Worm (Caenorhabditis elegans) whole organism, L4 larva: ENCODE results near the gene srv-13.

Source experiments
- F26F4.8 ChIP-seq: fragments of 200-800 bp; sonication (Bioruptor generic); conservative IDR thresholded peaks from 2 replicates; pipeline ENCODE4 v1.3.6; 2022; ENCODE audit warnings: missing genetic modification characterization, missing compliant biosample characterization
- F37D6.2 ChIP-seq: sonication (generic microtip); optimal IDR thresholded peaks from 2 replicates; lab custom pipeline; 2016; ENCODE audit warnings: mild to moderate bottlenecking, missing genetic modification characterization, missing compliant biosample characterization
- F44E2.7 ChIP-seq: fragments of 200-800 bp; sonication (Bioruptor generic); IDR thresholded peaks from 2 replicates; pipeline ENCODE4 v2.1.2; 2022; ENCODE audit warnings: missing genetic modification characterization, missing compliant biosample characterization
- R02D3.7 ChIP-seq: fragments of 150-350 bp; sonication (generic microtip); optimal IDR thresholded peaks from 3 replicates; lab custom pipeline; 2014; ENCODE audit warnings: missing biosample characterization, missing genetic modification characterization
- T26A8.4 ChIP-seq: fragments of 200-800 bp; sonication (Bioruptor generic); IDR thresholded peaks from 2 replicates; pipeline ENCODE4 v1.3.6; 2022; ENCODE audit warnings: missing genetic modification characterization, missing compliant biosample characterization
- Y105C5A.15 ChIP-seq: fragments of 200-800 bp; sonication (Bioruptor generic); IDR thresholded peaks from 2 replicates; pipeline ENCODE4 v1.3.6; 2022; ENCODE audit warnings: missing genetic modification characterization, missing compliant biosample characterization
- ZK337.2 ChIP-seq: fragments of 200-800 bp; sonication (Bioruptor generic); IDR thresholded peaks from 2 replicates; pipeline ENCODE4 v1.3.6; 2022; ENCODE audit warnings: missing genetic modification reagents, missing genetic modification characterization, missing compliant biosample characterization
- aha-1 ChIP-seq: fragments of 150-350 bp; peaks from one replicate; lab custom pipeline; 2014; ENCODE audit warnings: missing biosample characterization, missing genetic modification characterization
- ama-1 ChIP-seq: fragments of 150-350 bp; optimal IDR thresholded peaks from 2 replicates; lab custom pipeline; 2014; ENCODE audit warnings: inconsistent platforms, mixed read lengths
- arid-1 ChIP-seq: fragments of 200-800 bp; sonication (Bioruptor generic); conservative IDR thresholded peaks from 2 replicates; pipeline ENCODE4 v1.3.6; 2022; ENCODE audit warnings: missing genetic modification reagents, missing genetic modification characterization, missing compliant biosample characterization
- attf-4 ChIP-seq: sonication (generic microtip); optimal IDR thresholded peaks from 3 replicates; lab custom pipeline; 2017; ENCODE audit warnings: missing biosample characterization, missing genetic modification characterization
- ceh-20 ChIP-seq: fragments of 200-800 bp; sonication (Bioruptor generic); IDR thresholded peaks from 2 replicates; pipeline ENCODE4 v1.3.6; 2022; ENCODE audit warnings: missing genetic modification reagents, missing genetic modification characterization, missing compliant biosample characterization
- ceh-28 ChIP-seq: fragments of 150-350 bp; optimal IDR thresholded peaks from 2 replicates; lab custom pipeline; 2014; ENCODE audit warnings: missing biosample characterization, missing genetic modification reagents, missing genetic modification characterization
- ceh-32 ChIP-seq: sonication (generic microtip); optimal IDR thresholded peaks from 2 replicates; lab custom pipeline; 2016; ENCODE audit warnings: mild to moderate bottlenecking, missing genetic modification characterization, missing compliant biosample characterization; ENCODE audit not compliant: poor library complexity
- ceh-44 ChIP-seq: fragments of 200-800 bp; sonication (Bioruptor generic); IDR thresholded peaks from 2 replicates; pipeline ENCODE4 v1.3.6; 2022; ENCODE audit warnings: missing genetic modification reagents, missing genetic modification characterization, missing compliant biosample characterization
- ceh-62 ChIP-seq: sonication (generic microtip); optimal IDR thresholded peaks from 2 replicates; lab custom pipeline; 2017; ENCODE audit warnings: missing biosample characterization, missing genetic modification characterization
- daf-12 ChIP-seq: fragments of 150-350 bp; optimal IDR thresholded peaks from 2 replicates; lab custom pipeline; 2014; ENCODE audit warnings: missing biosample characterization, missing genetic modification reagents, missing genetic modification characterization
- daf-16 ChIP-seq, 3 experiments: sonication (generic microtip); optimal IDR thresholded peaks; 2 replicates each; lab custom pipeline; 2016 to 2017; ENCODE audit warnings: missing genetic modification characterization in 3 of 3, missing genetic modification reagents in 3 of 3, mild to moderate bottlenecking in 2 of 3, missing compliant biosample characterization in 2 of 3, missing biosample characterization in 1 of 3, moderate library complexity in 1 of 3
- daf-8 ChIP-seq: fragments of 200-800 bp; sonication (Bioruptor generic); IDR thresholded peaks from 2 replicates; pipeline ENCODE4 v1.3.6; 2022; ENCODE audit warnings: missing genetic modification characterization, missing compliant biosample characterization
- dmd-6 ChIP-seq: fragments of 200-800 bp; sonication (Bioruptor generic); IDR thresholded peaks from 2 replicates; pipeline ENCODE4 v1.3.6; 2022; ENCODE audit warnings: missing genetic modification reagents, missing genetic modification characterization, missing compliant biosample characterization
- dmd-8 ChIP-seq: fragments of 200-800 bp; sonication (Bioruptor generic); IDR thresholded peaks from 2 replicates; pipeline ENCODE4 v1.3.6; 2022; ENCODE audit warnings: missing genetic modification characterization, missing compliant biosample characterization
- dmd-9 ChIP-seq: fragments of 200-800 bp; sonication (Bioruptor generic); IDR thresholded peaks from 2 replicates; pipeline ENCODE4 v1.3.6; 2022; ENCODE audit warnings: missing genetic modification reagents, missing genetic modification characterization, missing compliant biosample characterization
- duxl-1 ChIP-seq: sonication (generic microtip); optimal IDR thresholded peaks from 2 replicates; lab custom pipeline; 2016; ENCODE audit warnings: mild to moderate bottlenecking, missing genetic modification characterization, moderate library complexity, missing compliant biosample characterization; ENCODE audit not compliant: poor library complexity
- hif-1 ChIP-seq, 2 experiments: sonication (generic microtip); optimal IDR thresholded peaks; 2 replicates each; lab custom pipeline; 2016 to 2017; ENCODE audit warnings: missing compliant biosample characterization in 2 of 2, missing genetic modification characterization in 2 of 2, missing genetic modification reagents in 2 of 2, missing genotype in 2 of 2, mild to moderate bottlenecking in 1 of 2
- hlh-11 ChIP-seq: fragments of 200-800 bp; sonication (Bioruptor generic); optimal IDR thresholded peaks from 2 replicates; lab custom pipeline; 2018; ENCODE audit warnings: mild to moderate bottlenecking, missing genetic modification characterization, missing compliant biosample characterization
- hlh-30 ChIP-seq: sonication (generic microtip); optimal IDR thresholded peaks from 2 replicates; lab custom pipeline; 2017; ENCODE audit warnings: antibody characterized with exemption, mild to moderate bottlenecking, missing genetic modification characterization, missing compliant biosample characterization; ENCODE audit not compliant: insufficient read depth
- lim-7 ChIP-seq: fragments of 200-800 bp; sonication (Bioruptor generic); IDR thresholded peaks from 2 replicates; pipeline ENCODE4 v1.3.6; 2022; ENCODE audit warnings: missing genetic modification characterization, missing compliant biosample characterization
- lin-29 ChIP-seq: fragments of 200-800 bp; sonication (Bioruptor generic); IDR thresholded peaks from 2 replicates; pipeline ENCODE4 v1.3.6; 2022; ENCODE audit warnings: missing genetic modification reagents, missing genetic modification characterization, missing compliant biosample characterization
- lin-38 ChIP-seq: fragments of 200-800 bp; sonication (Bioruptor generic); IDR thresholded peaks from 2 replicates; pipeline ENCODE4 v1.3.6; 2022; ENCODE audit warnings: missing genetic modification reagents, missing genetic modification characterization, missing compliant biosample characterization
- lin-39 ChIP-seq: fragments of 150-350 bp; optimal IDR thresholded peaks from 2 replicates; lab custom pipeline; 2014; ENCODE audit warnings: missing biosample characterization, missing genetic modification reagents, missing genetic modification characterization
- lir-3 ChIP-seq: sonication (generic microtip); optimal IDR thresholded peaks from 2 replicates; lab custom pipeline; 2016; ENCODE audit warnings: mild to moderate bottlenecking, missing genetic modification characterization, missing compliant biosample characterization
- mdt-29 ChIP-seq: fragments of 200-800 bp; sonication (Bioruptor generic); IDR thresholded peaks from 2 replicates; pipeline ENCODE4 v1.3.6; 2022; ENCODE audit warnings: missing genetic modification reagents, missing genetic modification characterization, missing compliant biosample characterization
- mep-1 ChIP-seq: fragments of 150-350 bp; sonication (generic microtip); optimal IDR thresholded peaks from 3 replicates; lab custom pipeline; 2014; ENCODE audit warnings: missing biosample characterization, missing genetic modification characterization
- mxl-3 ChIP-seq: fragments of 200-800 bp; sonication (Bioruptor generic); optimal IDR thresholded peaks from 2 replicates; lab custom pipeline; 2018; ENCODE audit warnings: mild to moderate bottlenecking, missing genetic modification characterization, missing compliant biosample characterization
- nhr-10 ChIP-seq: fragments of 150-350 bp; optimal IDR thresholded peaks from 2 replicates; lab custom pipeline; 2014; ENCODE audit warnings: missing biosample characterization, missing genetic modification characterization
- nhr-41 ChIP-seq: fragments of 200-800 bp; sonication (Bioruptor generic); IDR thresholded peaks from 2 replicates; pipeline ENCODE4 v1.3.6; 2022; ENCODE audit warnings: missing genetic modification reagents, missing genetic modification characterization, missing compliant biosample characterization
- nhr-6 ChIP-seq: fragments of 150-350 bp; optimal IDR thresholded peaks from 2 replicates; lab custom pipeline; 2014; ENCODE audit warnings: missing biosample characterization, missing genetic modification characterization
- nhr-77 ChIP-seq: fragments of 150-350 bp; optimal IDR thresholded peaks from 2 replicates; lab custom pipeline; 2014; ENCODE audit warnings: missing biosample characterization, missing genetic modification characterization
- pha-4 ChIP-seq, 2 experiments: fragments of 150-350 bp in 1 of 2; fragments of 200-800 bp in 1 of 2; sonication (Bioruptor generic) in 1 of 2; IDR thresholded peaks in 1 of 2; optimal IDR thresholded peaks in 1 of 2; 2 replicates each; pipeline versions ENCODE4 v1.3.6 to Lab custom; 2014 to 2022; ENCODE audit warnings: missing genetic modification characterization in 2 of 2, missing genetic modification reagents in 2 of 2, missing biosample characterization in 1 of 2, missing compliant biosample characterization in 1 of 2
- rbr-2 ChIP-seq: sonication (generic microtip); optimal IDR thresholded peaks from 2 replicates; lab custom pipeline; 2016; ENCODE audit warnings: missing genotype, missing genetic modification characterization, missing compliant biosample characterization
- saeg-2 ChIP-seq: fragments of 200-800 bp; sonication (Bioruptor generic); IDR thresholded peaks from 2 replicates; pipeline ENCODE4 v1.3.6; 2022; ENCODE audit warnings: missing genetic modification reagents, missing genetic modification characterization, missing compliant biosample characterization
- sdz-12 ChIP-seq: fragments of 200-800 bp; sonication (Bioruptor generic); optimal IDR thresholded peaks from 2 replicates; lab custom pipeline; 2018; ENCODE audit warnings: mild to moderate bottlenecking, missing genetic modification characterization, missing compliant biosample characterization
- set-16 ChIP-seq: fragments of 200-800 bp; sonication (Bioruptor generic); IDR thresholded peaks from 2 replicates; pipeline ENCODE4 v1.3.6; 2022; ENCODE audit warnings: missing genetic modification reagents, missing genetic modification characterization, missing compliant biosample characterization
- snpc-4 ChIP-seq: fragments of 150-350 bp; optimal IDR thresholded peaks from 2 replicates; lab custom pipeline; 2014; ENCODE audit warnings: missing biosample characterization, missing genetic modification characterization
- spr-1 ChIP-seq: sonication (generic microtip); optimal IDR thresholded peaks from 2 replicates; lab custom pipeline; 2016; ENCODE audit warnings: mild to moderate bottlenecking, missing genetic modification characterization, missing compliant biosample characterization
- tag-97 ChIP-seq: fragments of 200-800 bp; sonication (Bioruptor generic); IDR thresholded peaks from 2 replicates; pipeline ENCODE4 v1.3.6; 2022; ENCODE audit warnings: missing genetic modification characterization, missing compliant biosample characterization
- unc-62 ChIP-seq, 3 experiments: fragments of 150-350 bp in 1 of 3; sonication (generic microtip); optimal IDR thresholded peaks in 2 of 3; peaks in 1 of 3; 1 replicate in 1 of 3; 2 replicates in 2 of 3; lab custom pipeline; 2014 to 2017; ENCODE audit warnings: missing biosample characterization in 3 of 3, missing genetic modification characterization in 3 of 3, missing genetic modification reagents in 3 of 3, missing genotype in 1 of 3
- zag-1 ChIP-seq: fragments of 150-350 bp; optimal IDR thresholded peaks from 2 replicates; lab custom pipeline; 2014; ENCODE audit warnings: missing biosample characterization, missing genetic modification characterization
- zfp-3 ChIP-seq: fragments of 200-800 bp; sonication (Bioruptor generic); conservative IDR thresholded peaks from 2 replicates; pipeline ENCODE4 v1.3.6; 2022; ENCODE audit warnings: missing genetic modification reagents, missing genetic modification characterization, missing compliant biosample characterization
- ztf-11 ChIP-seq: fragments of 150-350 bp; optimal IDR thresholded peaks from 2 replicates; lab custom pipeline; 2014; ENCODE audit warnings: missing biosample characterization, missing genetic modification characterization

srv-13 gene

DNA sequence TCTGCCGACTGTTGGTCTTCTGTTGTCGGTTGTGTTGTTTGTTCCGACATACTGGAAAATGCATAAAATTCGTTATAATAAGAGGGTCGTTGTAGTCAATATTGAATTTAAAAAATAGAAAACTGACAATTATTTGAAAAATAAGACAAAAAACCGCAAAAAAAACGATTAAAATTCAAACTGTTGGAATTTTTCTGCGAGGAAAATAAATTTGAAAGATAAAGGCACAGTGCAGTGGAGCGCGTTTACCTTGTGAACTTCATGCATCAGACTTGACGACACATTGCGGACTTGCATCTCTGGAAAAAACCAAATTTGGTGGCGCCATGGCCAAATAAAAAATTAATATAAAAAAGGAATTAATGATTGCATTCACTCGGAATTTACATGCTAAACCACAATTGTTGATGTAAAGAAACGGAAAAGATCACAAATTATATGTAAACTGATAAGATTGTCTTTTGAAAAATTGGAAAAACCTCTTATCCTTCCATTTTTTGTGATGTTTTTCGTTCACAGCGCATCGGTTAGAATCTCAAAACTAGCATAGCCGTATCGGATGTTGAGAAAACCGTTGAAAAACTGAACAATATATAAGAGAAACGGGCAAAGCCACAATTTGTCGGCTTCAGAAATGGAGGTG lies 28.4 kb upstream of the srv-13 start, which contains the start of the genes hrpf-2 and bli-6 (continued):
- no peak for TF ChIP-seq saeg-2
- TF ChIP-seq zfp-3 (GFP tag; lab: Robert Waterston, UW) = no peak
- no peak for TF ChIP-seq spr-1
- peak; percentile 70 for TF ChIP-seq rbr-2 (tag; lab: Kevin White, UChicago)
- TF ChIP-seq F44E2.7 (GFP tag; lab: Robert Waterston, UW) = no peak
- peak; percentile 95 for TF ChIP-seq lin-38
- TF ChIP-seq arid-1 = 0 out of 2 replicates have a peak, but pooled peaks have one; percentile 13
- no peak for TF ChIP-seq ztf-11
- no peak for TF ChIP-seq mxl-3 (GFP tag; lab: Kevin White, UChicago)
- no peak for TF ChIP-seq mdt-29 (GFP tag; lab: Robert Waterston, UW)
- TF ChIP-seq daf-12 (tag; lab: Kevin White, UChicago) = no peak
- no peak for TF ChIP-seq nhr-41 (GFP tag; lab: Robert Waterston, UW)
- no peak for TF ChIP-seq pha-4 (GFP tag; IDR thresholded peaks at IDR 0.05; lab: Robert Waterston, UW)
- TF ChIP-seq pha-4 (tag; optimal IDR thresholded peaks at IDR 0.05; lab: Kevin White, UChicago) = peak; percentile 44
- no peak for TF ChIP-seq tag-97 (GFP tag; lab: Robert Waterston, UW)
- TF ChIP-seq F37D6.2 (tag; lab: Kevin White, UChicago) = no peak
- no peak for TF ChIP-seq set-16 (GFP tag; lab: Robert Waterston, UW)
- no peak for TF ChIP-seq attf-4 (tag; lab: Kevin White, UChicago)
- TF ChIP-seq daf-8 = no peak
- 0 out of 2 replicates have a peak, but pooled peaks have one; percentile 20 for TF ChIP-seq lin-29 (GFP tag; lab: Robert Waterston, UW)
- peak; percentile 60 for TF ChIP-seq nhr-6 (tag; lab: Kevin White, UChicago)
- peak; percentile 28 for TF ChIP-seq hlh-30 (tag; lab: Kevin White, UChicago)
- TF ChIP-seq ceh-20 (GFP tag; lab: Robert Waterston, UW) = no peak
- no peak for TF ChIP-seq snpc-4 (tag; lab: Kevin White, UChicago)
- TF ChIP-seq aha-1 = peak; percentile 43
- TF ChIP-seq Y105C5A.15 (GFP tag; lab: Robert Waterston, UW) = no peak
- no peak for TF ChIP-seq zag-1
- peak; percentile 62 for TF ChIP-seq mep-1 (tag; lab: Kevin White, UChicago)
- no peak for TF ChIP-seq T26A8.4 (GFP tag; lab: Robert Waterston, UW)
- TF ChIP-seq nhr-77 (tag; lab: Kevin White, UChicago) = peak; percentile 51
- TF ChIP-seq dmd-6 (GFP tag; lab: Robert Waterston, UW) = no peak; the same call in 1 of the 2 replicates
- peak; percentile 69 for TF ChIP-seq hlh-11 (tag; lab: Kevin White, UChicago)
- no peak for TF ChIP-seq unc-62 (GFP tag; optimal IDR thresholded peaks at IDR 0.05 in 1 of 2; lab: Kevin White, UChicago)
- no peak for TF ChIP-seq unc-62 (tag; optimal IDR thresholded peaks at IDR 0.05; lab: Kevin White, UChicago)
- no peak for TF ChIP-seq nhr-10
- no peak for TF ChIP-seq lir-3
- no peak for TF ChIP-seq R02D3.7 (tag; lab: Kevin White, UChicago)
- TF ChIP-seq duxl-1 (tag; lab: Kevin White, UChicago) = no peak
- no peak for TF ChIP-seq ama-1 (lab: Kevin White, UChicago)
- no peak for TF ChIP-seq ceh-62
- no peak for TF ChIP-seq dmd-8 (GFP tag; lab: Robert Waterston, UW)
- no peak for TF ChIP-seq ceh-44
- TF ChIP-seq hif-1 (tag; optimal IDR thresholded peaks at IDR 0.05; lab: Kevin White, UChicago) = no peak
- no peak for TF ChIP-seq ceh-32 (tag; lab: Kevin White, UChicago)
- no peak for TF ChIP-seq ceh-28 (tag; lab: Kevin White, UChicago)
- no peak for TF ChIP-seq ZK337.2 (GFP tag; lab: Robert Waterston, UW)
- TF ChIP-seq lim-7 (GFP tag; lab: Robert Waterston, UW) = no peak
- no peak for TF ChIP-seq daf-16 (GFP tag; optimal IDR thresholded peaks at IDR 0.05; lab: Kevin White, UChicago)
- peak; percentile 37 for TF ChIP-seq daf-16 (tag; optimal IDR thresholded peaks at IDR 0.05; lab: Kevin White, UChicago)
- TF ChIP-seq dmd-9 (GFP tag; lab: Robert Waterston, UW) = no peak
- TF ChIP-seq sdz-12 (GFP tag; lab: Kevin White, UChicago) = no peak
- no peak for TF ChIP-seq F26F4.8 (GFP tag; lab: Robert Waterston, UW)
- no peak for TF ChIP-seq lin-39 (tag; lab: Kevin White, UChicago)
